Worm (Caenorhabditis elegans) whole organism, L2 larva: ENCODE data around the gene Y41D4B.6.

Experiments used
- Y55F3AM.14 ChIP-seq: fragments of 200-800 bp; sonication (Bioruptor generic); optimal IDR thresholded peaks from 2 replicates; lab custom pipeline; 2018; ENCODE audit warnings: mild to moderate bottlenecking, missing genetic modification characterization, missing compliant biosample characterization
- ZK546.5 ChIP-seq: sonication (generic microtip); optimal IDR thresholded peaks from 2 replicates; lab custom pipeline; 2017; ENCODE audit warnings: missing biosample characterization, missing genetic modification characterization
- ceh-82 ChIP-seq: fragments of 150-350 bp; optimal IDR thresholded peaks from 2 replicates; lab custom pipeline; 2014; ENCODE audit warnings: missing biosample characterization, missing genetic modification characterization
- dmd-4 ChIP-seq: sonication (generic microtip); optimal IDR thresholded peaks from 2 replicates; lab custom pipeline; 2017; ENCODE audit warnings: missing biosample characterization, missing genetic modification characterization
- egl-27 ChIP-seq: sonication (generic microtip); optimal IDR thresholded peaks from 3 replicates; lab custom pipeline; 2017; ENCODE audit warnings: missing biosample characterization, missing genetic modification reagents, missing genetic modification characterization
- fos-1 ChIP-seq: fragments of 150-350 bp; optimal IDR thresholded peaks from 2 replicates; lab custom pipeline; 2014; ENCODE audit warnings: missing biosample characterization, missing genetic modification characterization
- gmeb-1 ChIP-seq: fragments of 150-350 bp; optimal IDR thresholded peaks from 2 replicates; lab custom pipeline; 2014; ENCODE audit warnings: missing biosample characterization, missing genetic modification characterization
- lin-39 ChIP-seq: fragments of 150-350 bp; optimal IDR thresholded peaks from 2 replicates; lab custom pipeline; 2014; ENCODE audit warnings: missing biosample characterization, missing genetic modification reagents, missing genetic modification characterization
- mdl-1 ChIP-seq, 2 experiments: fragments of 150-350 bp in 1 of 2; sonication (generic microtip) in 1 of 2; optimal IDR thresholded peaks; 2 replicates each; lab custom pipeline; 2017; ENCODE audit warnings: missing biosample characterization in 2 of 2, missing genetic modification characterization in 2 of 2
- nhr-10 ChIP-seq: sonication (generic microtip); optimal IDR thresholded peaks from 2 replicates; lab custom pipeline; 2017; ENCODE audit warnings: missing biosample characterization, missing genetic modification characterization
- peb-1 ChIP-seq: fragments of 150-350 bp; optimal IDR thresholded peaks from 2 replicates; lab custom pipeline; 2014; ENCODE audit warnings: missing biosample characterization, missing genetic modification characterization
- sem-4 ChIP-seq: fragments of 150-350 bp; optimal IDR thresholded peaks from 2 replicates; lab custom pipeline; 2014; ENCODE audit warnings: missing biosample characterization, missing genetic modification reagents, missing genetic modification characterization
- zag-1 ChIP-seq: fragments of 150-350 bp; optimal IDR thresholded peaks from 2 replicates; lab custom pipeline; 2014; ENCODE audit warnings: missing biosample characterization, missing genetic modification characterization

The Y41D4B.6 gene

ce11 chrIV:1679227-1679626, 45.7 kb downstream of the Y41D4B.6 start:
- TF ChIP-seq fos-1 (tag; lab: Kevin White, UChicago) (no peak), dmd-4 (tag; lab: Kevin White, UChicago) (no peak), mdl-1 (tag; optimal IDR thresholded peaks at IDR 0.05; lab: Kevin White, UChicago) (no peak), Y55F3AM.14 (GFP tag; lab: Kevin White, UChicago) (no peak), peb-1 (tag; lab: Kevin White, UChicago) (no peak), ZK546.5 (tag; lab: Kevin White, UChicago) (no peak), nhr-10 (no peak), egl-27 (tag; lab: Kevin White, UChicago) (no peak)

ce11 chrIV:1682066-1682465, 48.5 kb downstream of the Y41D4B.6 start, which contains the start of gene Y41D4B.24:
Y41D4B.24 (minus strand) TSS chrIV:1682166.
- no peak for TF ChIP-seq sem-4 (tag; lab: Kevin White, UChicago)
- no peak for TF ChIP-seq lin-39 (tag; lab: Kevin White, UChicago)
- TF ChIP-seq gmeb-1 (tag; lab: Kevin White, UChicago) = no peak
- TF ChIP-seq zag-1 (tag; lab: Kevin White, UChicago) = no peak
- no peak for TF ChIP-seq ceh-82 (tag; lab: Kevin White, UChicago)
